Fruit fly (Drosophila melanogaster) whole organism, embryonic: ENCODE results near the gene me31B.

ENCODE experiments used
- Abd-B ChIP-seq: fragments of 200-800 bp; sonication (Bioruptor generic); optimal IDR thresholded peaks from 2 replicates; lab custom pipeline; 2018; ENCODE audit warnings: missing biosample characterization, mild to moderate bottlenecking, missing genetic modification characterization, moderate library complexity
- Antp ChIP-seq: fragments of 200-800 bp; sonication (Bioruptor generic); optimal IDR thresholded peaks from 3 replicates; lab custom pipeline; 2016; ENCODE audit warnings: missing biosample characterization, missing genetic modification characterization
- Atf6 ChIP-seq: fragments of 200-800 bp; sonication (Bioruptor generic); IDR thresholded peaks from 2 replicates; pipeline ENCODE4 v1.3.6; 2022; ENCODE audit warnings: missing biosample characterization, missing genetic modification characterization
- BEAF-32 ChIP-seq: fragments of 200-800 bp; sonication (Bioruptor generic); optimal IDR thresholded peaks from 3 replicates; lab custom pipeline; 2017; ENCODE audit warnings: missing biosample characterization, missing genetic modification characterization, mild to moderate bottlenecking, moderate library complexity, missing genetic modification reagents
- Bdp1 ChIP-seq: fragments of 200-800 bp; sonication (Bioruptor generic); optimal IDR thresholded peaks from 3 replicates; lab custom pipeline; 2016; ENCODE audit warnings: missing biosample characterization, missing genetic modification characterization
- CG10543 ChIP-seq: fragments of 200-800 bp; sonication (Bioruptor generic); optimal IDR thresholded peaks from 3 replicates; lab custom pipeline; 2017; ENCODE audit warnings: missing biosample characterization, mild to moderate bottlenecking, missing genetic modification characterization, moderate library complexity
- CG10654 ChIP-seq: fragments of 200-800 bp; sonication (Bioruptor generic); optimal IDR thresholded peaks from 2 replicates; lab custom pipeline; 2016; ENCODE audit warnings: missing biosample characterization, missing genetic modification characterization
- CG14014 ChIP-seq: fragments of 200-800 bp; sonication (Bioruptor generic); IDR thresholded peaks from 2 replicates; pipeline ENCODE4 v1.3.6; 2022; ENCODE audit warnings: missing biosample characterization, missing genetic modification characterization
- CG14050 ChIP-seq: fragments of 200-800 bp; sonication (Bioruptor generic); IDR thresholded peaks from 3 replicates; pipeline ENCODE4 v1.3.6; 2022; ENCODE audit warnings: missing biosample characterization, missing genetic modification characterization
- CG14965 ChIP-seq: fragments of 200-800 bp; sonication (Bioruptor generic); optimal IDR thresholded peaks from 2 replicates; lab custom pipeline; 2016; ENCODE audit warnings: missing biosample characterization, missing genetic modification characterization, borderline replicate concordance
- CG17568 ChIP-seq: fragments of 200-800 bp; sonication (Bioruptor generic); optimal IDR thresholded peaks from 2 replicates; lab custom pipeline; 2018; ENCODE audit warnings: missing biosample characterization, mild to moderate bottlenecking, missing genetic modification characterization, moderate library complexity
- CG18262 ChIP-seq: fragments of 200-800 bp; optimal IDR thresholded peaks from 3 replicates; lab custom pipeline; 2019; ENCODE audit warnings: missing biosample characterization, mild to moderate bottlenecking, missing genetic modification characterization, moderate library complexity
- CG2202 ChIP-seq: fragments of 200-800 bp; sonication (Bioruptor generic); optimal IDR thresholded peaks from 2 replicates; lab custom pipeline; 2018; ENCODE audit warnings: missing biosample characterization, mild to moderate bottlenecking, missing genetic modification characterization
- CG3163 ChIP-seq: fragments of 200-800 bp; sonication (Bioruptor generic); optimal IDR thresholded peaks from 3 replicates; lab custom pipeline; 2016; ENCODE audit warnings: missing biosample characterization, missing genetic modification characterization
- CG32772 ChIP-seq: fragments of 200-800 bp; sonication (Bioruptor generic); IDR thresholded peaks from 2 replicates; pipeline ENCODE4 v1.3.6; 2022; ENCODE audit warnings: missing biosample characterization, missing genetic modification characterization
- CG34224 ChIP-seq: fragments of 200-800 bp; sonication (Bioruptor generic); IDR thresholded peaks from 3 replicates; pipeline ENCODE4 v1.3.6; 2022; ENCODE audit warnings: missing biosample characterization, missing genetic modification characterization; ENCODE audit not compliant: partially characterized antibody
- CG6175 ChIP-seq: fragments of 200-800 bp; sonication (Bioruptor generic); IDR thresholded peaks from 3 replicates; pipeline ENCODE4 v1.3.6; 2022; ENCODE audit warnings: missing biosample characterization, missing genetic modification characterization
- CG8290 ChIP-seq, 3 experiments: fragments of 200-800 bp; sonication (Bioruptor generic); optimal IDR thresholded peaks; 2 replicates each; lab custom pipeline; 2016 to 2019; ENCODE audit warnings: missing biosample characterization in 3 of 3, missing genetic modification characterization in 3 of 3, mild to moderate bottlenecking in 2 of 3, moderate library complexity in 1 of 3
- CG8765 ChIP-seq: fragments of 200-800 bp; sonication (Bioruptor generic); IDR thresholded peaks from 2 replicates; pipeline ENCODE4 v1.3.6; 2022; ENCODE audit warnings: missing biosample characterization, missing genetic modification characterization
- CG8924 ChIP-seq: fragments of 200-800 bp; optimal IDR thresholded peaks from 3 replicates; lab custom pipeline; 2019; ENCODE audit warnings: missing biosample characterization, mild to moderate bottlenecking, missing genetic modification characterization, moderate library complexity
- CG9215 ChIP-seq: fragments of 200-800 bp; sonication (Bioruptor generic); IDR thresholded peaks from 2 replicates; pipeline ENCODE4 v1.3.6; 2022; ENCODE audit warnings: missing biosample characterization, missing genetic modification characterization
- Dip3 ChIP-seq: fragments of 200-800 bp; sonication (Bioruptor generic); optimal IDR thresholded peaks from 3 replicates; lab custom pipeline; 2016; ENCODE audit warnings: missing biosample characterization, missing genetic modification characterization
- Drgx ChIP-seq: fragments of 200-800 bp; sonication (Bioruptor generic); IDR thresholded peaks from 2 replicates; pipeline ENCODE4 v1.3.6; 2022; ENCODE audit warnings: missing biosample characterization, missing genetic modification characterization
- Gug ChIP-seq: fragments of 200-800 bp; sonication (Bioruptor generic); IDR thresholded peaks from 4 replicates; pipeline ENCODE4 v1.3.6; 2022; ENCODE audit warnings: missing biosample characterization, missing genetic modification characterization
- H15 ChIP-seq: fragments of 200-800 bp; sonication (Bioruptor generic); IDR thresholded peaks from 3 replicates; pipeline ENCODE4 v1.3.6; 2022; ENCODE audit warnings: missing biosample characterization, missing genetic modification characterization
- Hey ChIP-seq: fragments of 200-800 bp; sonication (Bioruptor generic); optimal IDR thresholded peaks from 3 replicates; lab custom pipeline; 2018; ENCODE audit warnings: missing biosample characterization, mild to moderate bottlenecking, missing genetic modification characterization
- Hsf ChIP-seq: fragments of 200-800 bp; sonication (Bioruptor generic); optimal IDR thresholded peaks from 3 replicates; lab custom pipeline; 2016; ENCODE audit warnings: missing biosample characterization, missing genetic modification characterization
- Kr ChIP-seq: fragments of 200-800 bp; sonication (Bioruptor generic); optimal IDR thresholded peaks from 2 replicates; lab custom pipeline; 2017; ENCODE audit warnings: missing biosample characterization, mild to moderate bottlenecking, missing genetic modification characterization
- MTF-1 ChIP-seq: fragments of 200-800 bp; sonication (Bioruptor generic); optimal IDR thresholded peaks from 2 replicates; lab custom pipeline; 2018; ENCODE audit warnings: missing biosample characterization, mild to moderate bottlenecking, missing genetic modification characterization, borderline replicate concordance
- Med ChIP-seq: fragments of 200-800 bp; sonication (Bioruptor generic); peaks from one replicate; lab custom pipeline; 2016; ENCODE audit warnings: missing biosample characterization, missing genetic modification characterization, mild to moderate bottlenecking, inconsistent platforms, moderate library complexity
- Myb ChIP-seq: fragments of 200-800 bp; sonication (Bioruptor generic); optimal IDR thresholded peaks from 2 replicates; lab custom pipeline; 2016; ENCODE audit warnings: missing biosample characterization, missing genetic modification characterization
- NK7.1 ChIP-seq: fragments of 200-800 bp; sonication (Bioruptor generic); optimal IDR thresholded peaks from 3 replicates; lab custom pipeline; 2016; ENCODE audit warnings: missing biosample characterization, missing genetic modification characterization
- Spps ChIP-seq: fragments of 200-800 bp; sonication (Bioruptor generic); optimal IDR thresholded peaks from 2 replicates; lab custom pipeline; 2018; ENCODE audit warnings: missing biosample characterization, mild to moderate bottlenecking, missing genetic modification characterization
- Sry-δ ChIP-seq: fragments of 200-800 bp; sonication (Bioruptor generic); optimal IDR thresholded peaks from 2 replicates; lab custom pipeline; 2016; ENCODE audit warnings: missing biosample characterization, missing genetic modification characterization
- YL-1 ChIP-seq: fragments of 200-800 bp; sonication (Bioruptor generic); optimal IDR thresholded peaks from 3 replicates; lab custom pipeline; 2017; ENCODE audit warnings: missing biosample characterization, mild to moderate bottlenecking, missing genetic modification characterization
- abd-A ChIP-seq: fragments of 200-800 bp; sonication (Bioruptor generic); optimal IDR thresholded peaks from 3 replicates; lab custom pipeline; 2019; ENCODE audit warnings: missing biosample characterization, mild to moderate bottlenecking, missing genetic modification characterization, moderate library complexity
- bsh ChIP-seq, 2 experiments: fragments of 200-800 bp; sonication (Bioruptor generic); optimal IDR thresholded peaks; 2 replicates each; lab custom pipeline; 2017 to 2018; ENCODE audit warnings: mild to moderate bottlenecking in 2 of 2, missing biosample characterization in 2 of 2, missing genetic modification characterization in 2 of 2, moderate library complexity in 1 of 2
- cas ChIP-seq: fragments of 200-800 bp; sonication (Bioruptor generic); IDR thresholded peaks from 2 replicates; pipeline ENCODE4 v1.3.6; 2022; ENCODE audit warnings: missing biosample characterization, missing genetic modification characterization
- cg ChIP-seq: fragments of 200-800 bp; sonication (Bioruptor generic); optimal IDR thresholded peaks from 3 replicates; lab custom pipeline; 2019; ENCODE audit warnings: missing biosample characterization, mild to moderate bottlenecking, missing genetic modification characterization, moderate library complexity
- chm ChIP-seq: fragments of 200-800 bp; sonication (Bioruptor generic); IDR thresholded peaks from 2 replicates; pipeline ENCODE4 v1.3.6; 2022; ENCODE audit warnings: missing biosample characterization, missing genetic modification characterization
- grn ChIP-seq: fragments of 200-800 bp; sonication (Bioruptor generic); optimal IDR thresholded peaks from 3 replicates; lab custom pipeline; 2017; ENCODE audit warnings: missing biosample characterization, missing genetic modification characterization
- ham ChIP-seq: fragments of 200-800 bp; sonication (Bioruptor generic); IDR thresholded peaks from 2 replicates; pipeline ENCODE4 v1.3.6; 2022; ENCODE audit warnings: missing biosample characterization, missing genetic modification characterization
- jumu ChIP-seq: fragments of 200-800 bp; sonication (Bioruptor generic); optimal IDR thresholded peaks from 3 replicates; lab custom pipeline; 2016; ENCODE audit warnings: missing biosample characterization, missing genetic modification characterization
- kay ChIP-seq: fragments of 200-800 bp; sonication (Bioruptor generic); optimal IDR thresholded peaks from 2 replicates; lab custom pipeline; 2016; ENCODE audit warnings: missing biosample characterization, missing genetic modification characterization
- klu ChIP-seq: fragments of 200-800 bp; sonication (Bioruptor generic); IDR thresholded peaks from 2 replicates; pipeline ENCODE4 v1.3.6; 2022; ENCODE audit warnings: missing biosample characterization, missing genetic modification characterization
- kni ChIP-seq: fragments of 200-800 bp; sonication (Bioruptor generic); optimal IDR thresholded peaks from 3 replicates; lab custom pipeline; 2017; ENCODE audit warnings: mild to moderate bottlenecking, missing biosample characterization, missing genetic modification reagents, missing genetic modification characterization
- nau ChIP-seq: fragments of 200-800 bp; sonication (Bioruptor generic); optimal IDR thresholded peaks from 3 replicates; lab custom pipeline; 2017; ENCODE audit warnings: missing biosample characterization, mild to moderate bottlenecking, missing genetic modification characterization, missing genetic modification reagents
- sim ChIP-seq: fragments of 200-800 bp; sonication (Bioruptor generic); IDR thresholded peaks from 2 replicates; pipeline ENCODE4 v1.3.6; 2022; ENCODE audit warnings: missing biosample characterization, missing genetic modification characterization
- stc ChIP-seq: fragments of 200-800 bp; sonication (Bioruptor generic); IDR thresholded peaks from 2 replicates; pipeline ENCODE4 v1.3.6; 2022; ENCODE audit warnings: missing biosample characterization, missing genetic modification characterization
- trh ChIP-seq: fragments of 200-800 bp; sonication (Bioruptor generic); optimal IDR thresholded peaks from 2 replicates; lab custom pipeline; 2016; ENCODE audit warnings: missing biosample characterization, missing genetic modification characterization
- tx ChIP-seq: fragments of 200-800 bp; sonication (Bioruptor generic); optimal IDR thresholded peaks from 2 replicates; lab custom pipeline; 2016; ENCODE audit warnings: missing biosample characterization, missing genetic modification characterization

me31B gene

dm6 chr2L:10200847-10201246 is 38.3 kb upstream of the me31B start, which contains the start of the genes Ripalpha and RpL7 (continued):
- TF ChIP-seq CG8290 (GFP tag; optimal IDR thresholded peaks at IDR 0.05; lab: Kevin White, UChicago) (peak; percentile 96), CG8290 (tag; optimal IDR thresholded peaks at IDR 0.05; lab: Kevin White, UChicago) (peak; percentile 95 to 99), Sry-δ (peak; percentile 99), CG8765 (peak; percentile 88), sim (GFP tag; lab: Robert Waterston, UW) (peak; percentile 89), CG10654 (GFP tag; lab: Kevin White, UChicago) (peak; percentile 97), Dip3 (peak; percentile 97), CG14965 (GFP tag; lab: Kevin White, UChicago) (peak; percentile 92), YL-1 (GFP tag; lab: Kevin White, UChicago) (peak; percentile 100), Hey (tag; lab: Kevin White, UChicago) (peak; percentile 98), bsh (GFP tag; optimal IDR thresholded peaks at IDR 0.05; lab: Kevin White, UChicago) (peak in 1 of 2 experiments; percentile 93), abd-A (no peak), CG3163 (GFP tag; lab: Kevin White, UChicago) (peak; percentile 92), Abd-B (GFP tag; lab: Kevin White, UChicago) (peak; percentile 68), Hsf (GFP tag; lab: Kevin White, UChicago) (peak; percentile 98), CG10543 (GFP tag; lab: Kevin White, UChicago) (peak; percentile 99), H15 (GFP tag; lab: Robert Waterston, UW) (peak; percentile 97), jumu (GFP tag; lab: Kevin White, UChicago) (peak; percentile 95), stc (GFP tag; lab: Robert Waterston, UW) (peak; percentile 90), CG17568 (peak; percentile 95), Atf6 (GFP tag; lab: Robert Waterston, UW) (peak; percentile 94), Bdp1 (GFP tag; lab: Kevin White, UChicago) (peak; percentile 94), CG6175 (GFP tag; lab: Robert Waterston, UW) (peak; percentile 97; the same call in 2 of the 3 replicates), cas (GFP tag; lab: Robert Waterston, UW) (peak; percentile 93), CG32772 (GFP tag; lab: Robert Waterston, UW) (no peak; the same call in none of the 2 replicates), CG14050 (GFP tag; lab: Robert Waterston, UW) (peak; percentile 95), CG8924 (tag; lab: Kevin White, UChicago) (peak; percentile 89), Spps (tag; lab: Kevin White, UChicago) (peak; percentile 90), chm (peak; percentile 99), Med (GFP tag; lab: Kevin White, UChicago) (peak; percentile 100), MTF-1 (GFP tag; lab: Kevin White, UChicago) (peak; percentile 98), CG18262 (tag; lab: Kevin White, UChicago) (peak; percentile 84), grn (GFP tag; lab: Kevin White, UChicago) (peak; percentile 96), tx (GFP tag; lab: Kevin White, UChicago) (peak; percentile 96), BEAF-32 (GFP tag; lab: Kevin White, UChicago) (peak; percentile 98), Myb (GFP tag; lab: Kevin White, UChicago) (peak; percentile 93), nau (GFP tag; lab: Kevin White, UChicago) (peak; percentile 99), CG14014 (peak; percentile 96), NK7.1 (GFP tag; lab: Kevin White, UChicago) (peak; percentile 95), Antp (GFP tag; lab: Kevin White, UChicago) (peak; percentile 92), kni (GFP tag; lab: Kevin White, UChicago) (peak; percentile 99), CG2202 (tag; lab: Kevin White, UChicago) (peak; percentile 95), cg (GFP tag; lab: Kevin White, UChicago) (no peak), trh (GFP tag; lab: Kevin White, UChicago) (peak; percentile 98), Gug (peak; percentile 88; the same call in 3 of the 4 replicates), Drgx (peak; percentile 84), kay (GFP tag; lab: Kevin White, UChicago) (peak; percentile 92), klu (GFP tag; lab: Robert Waterston, UW) (peak; percentile 84), CG34224 (GFP tag; lab: Robert Waterston, UW) (peak; percentile 84), Kr (peak; percentile 95), CG9215 (GFP tag; lab: Robert Waterston, UW) (peak; percentile 83), ham (GFP tag; lab: Robert Waterston, UW) (peak; percentile 96)
